Fruit fly (Drosophila melanogaster) whole organism: ENCODE data around the gene Ctl2.
A peak's percentile ranks its signal among the peaks of the same experiment; 100 is the strongest.

Source experiments
- CG8478 ChIP-seq: fragments of >200 bp; optimal IDR thresholded peaks from 2 replicates; lab custom pipeline; 2018; ENCODE audit warnings: inconsistent platforms
- Dll ChIP-seq: fragments of >200 bp; optimal IDR thresholded peaks from 2 replicates; lab custom pipeline; 2017
- EcR ChIP-seq, 2 experiments: fragments of >200 bp; optimal IDR thresholded peaks; 2 replicates each; lab custom pipeline; 2017; ENCODE audit warnings: missing biosample characterization in 2 of 2, missing genetic modification characterization in 2 of 2, missing genetic modification reagents in 2 of 2
- pan ChIP-seq: fragments of >200 bp; optimal IDR thresholded peaks from 2 replicates; lab custom pipeline; 2017
- psq ChIP-seq: fragments of >200 bp; optimal IDR thresholded peaks from 2 replicates; lab custom pipeline; 2017
- usp ChIP-seq: fragments of >200 bp; optimal IDR thresholded peaks from 2 replicates; lab custom pipeline; 2017; ENCODE audit warnings: missing biosample characterization, missing genetic modification characterization, mixed read lengths

The Ctl2 gene

DNA sequence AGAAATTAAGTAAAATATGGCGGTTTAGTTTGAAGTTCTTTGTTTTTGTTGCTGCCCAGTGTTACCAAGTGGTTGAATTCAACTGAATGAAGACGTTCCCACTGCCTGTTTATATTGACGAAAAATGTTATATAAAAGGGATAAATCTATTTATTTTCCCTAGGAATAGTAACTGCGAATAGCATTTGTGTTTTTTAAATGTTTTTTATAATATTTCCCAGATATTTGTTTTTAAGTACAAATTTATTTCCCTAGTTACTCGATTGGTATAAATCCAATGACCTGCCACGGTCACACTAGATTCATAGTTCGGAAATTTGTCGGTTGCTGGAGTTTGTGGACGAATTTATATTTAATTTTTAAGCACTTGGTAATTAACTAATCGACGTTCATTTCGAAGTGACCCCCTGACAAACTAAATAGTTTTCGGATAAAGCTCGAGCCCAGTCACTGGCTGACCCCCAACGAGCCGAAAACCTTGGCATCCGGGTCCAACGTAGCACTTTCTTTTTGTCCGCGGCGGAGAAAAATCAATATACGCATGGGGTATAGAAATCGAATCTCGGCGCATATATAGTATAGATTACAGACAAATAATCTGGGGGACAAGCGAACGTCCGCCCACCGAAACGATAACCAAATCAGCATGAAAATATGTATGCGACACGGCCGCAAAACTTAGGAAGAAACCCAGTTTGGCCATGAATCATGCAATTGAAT lies 7.9 kb downstream of the Ctl2 start, which contains the start of the genes dgt6 and Vha100-1:
dgt6 (minus strand) TSS at position 71 of the 720 bp plus-strand sequence.
Vha100-1 (plus strand) TSS at position 292 of the 720 bp plus-strand sequence.
- TF ChIP-seq pan (lab: Kevin White, UChicago) (no peak), CG8478 (lab: Kevin White, UChicago) (no peak), psq (lab: Kevin White, UChicago) (no peak), usp (GFP tag; lab: Kevin White, UChicago) (no peak), EcR (GFP tag; optimal IDR thresholded peaks at IDR 0.05; lab: Kevin White, UChicago) (no peak), Dll (lab: Kevin White, UChicago) (no peak)

DNA sequence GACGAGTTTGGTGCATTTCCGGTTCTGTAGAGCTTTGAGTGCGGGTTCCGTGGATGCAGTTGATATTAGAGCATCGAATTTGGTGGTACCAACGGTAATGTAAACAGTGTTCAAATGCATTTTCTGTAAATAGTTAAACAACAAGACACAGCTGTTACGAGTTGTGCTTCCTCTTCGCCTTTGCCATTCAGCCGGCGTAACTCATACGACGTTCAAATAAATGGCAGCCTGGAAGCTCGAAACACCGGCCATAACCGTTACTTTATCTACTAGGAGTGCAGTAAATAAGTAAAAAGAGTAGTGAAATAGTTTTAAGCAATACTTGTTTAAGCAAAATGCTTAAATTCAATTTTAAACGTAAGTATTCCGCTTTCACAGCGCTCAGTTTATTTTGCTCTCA lies 15.2 kb downstream of the Ctl2 start, which contains the start of the genes Alg13 and superdeath:
Alg13 (minus strand) TSS at position 167 of the 400 bp plus-strand sequence.
superdeath (plus strand) TSS at position 256 of the 400 bp plus-strand sequence.
- no peak for TF ChIP-seq psq (lab: Kevin White, UChicago)
- TF ChIP-seq EcR (GFP tag; optimal IDR thresholded peaks at IDR 0.05; lab: Kevin White, UChicago), result no peak
- TF ChIP-seq CG8478 (lab: Kevin White, UChicago), result no peak
- TF ChIP-seq pan (lab: Kevin White, UChicago), result no peak
- no peak for TF ChIP-seq usp (GFP tag; lab: Kevin White, UChicago)
- TF ChIP-seq Dll (lab: Kevin White, UChicago), result no peak

dm6 chr3R:29138961-29139527 lies 15.9 kb downstream of the Ctl2 start:
- no peak for TF ChIP-seq EcR (GFP tag; optimal IDR thresholded peaks at IDR 0.05; lab: Kevin White, UChicago)

dm6 chr3R:29139767-29140755 lies 16.9 kb downstream of the Ctl2 start:
- TF ChIP-seq EcR (GFP tag; optimal IDR thresholded peaks at IDR 0.05; lab: Kevin White, UChicago), result no peak

DNA sequence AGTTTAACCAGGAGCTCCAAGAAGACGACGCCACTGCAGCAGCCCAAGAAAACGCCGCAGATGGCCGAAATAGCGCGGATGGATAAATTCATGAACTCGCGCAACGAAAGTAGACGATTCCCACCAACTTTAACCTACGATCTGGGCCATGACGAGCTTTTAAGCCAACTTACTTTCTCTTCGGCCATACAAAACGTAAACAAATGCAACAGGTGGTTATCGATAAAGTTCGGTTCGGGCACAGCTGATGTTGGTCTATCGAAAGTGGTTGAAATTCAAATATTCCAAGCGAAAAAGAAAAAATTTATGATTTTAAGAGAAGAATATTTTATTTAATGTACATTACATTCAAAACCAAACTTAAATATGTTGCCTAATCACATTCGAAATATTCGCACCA lies 23.5 kb downstream of the Ctl2 start, which contains the start of gene CG14511:
CG14511 (minus strand) TSS at position 184 of the 400 bp plus-strand sequence.
- no peak for TF ChIP-seq pan (lab: Kevin White, UChicago)
- no peak for TF ChIP-seq usp (GFP tag; lab: Kevin White, UChicago)
- TF ChIP-seq Dll (lab: Kevin White, UChicago), result no peak
- TF ChIP-seq EcR (GFP tag; optimal IDR thresholded peaks at IDR 0.05; lab: Kevin White, UChicago), result no peak
- TF ChIP-seq CG8478 (lab: Kevin White, UChicago), result no peak
- no peak for TF ChIP-seq psq (lab: Kevin White, UChicago)

DNA sequence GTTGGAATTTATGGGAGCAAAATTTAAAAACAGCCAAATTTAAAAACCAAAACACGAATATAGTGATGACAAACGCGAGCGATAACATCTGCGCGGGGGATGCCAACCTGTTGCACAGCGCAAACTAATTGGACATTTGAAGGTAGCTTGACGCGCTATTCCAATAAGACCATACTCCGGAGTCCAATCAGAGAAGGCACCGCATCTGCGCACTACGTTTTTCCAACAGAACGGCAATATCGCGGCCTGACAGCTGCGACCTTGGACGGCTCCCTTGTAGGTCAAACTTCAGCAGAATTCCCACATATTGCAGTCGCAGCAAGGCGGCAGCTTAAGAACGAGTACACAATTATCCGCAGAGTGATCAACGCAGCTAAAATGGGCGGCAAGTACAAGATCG lies 24.9 kb downstream of the Ctl2 start, which contains the start of the genes CG11882 and Pglym78:
CG11882 (minus strand) TSS at position 101 of the 400 bp plus-strand sequence.
Pglym78 (plus strand) TSS at position 177 of the 400 bp plus-strand sequence.
- TF ChIP-seq pan (lab: Kevin White, UChicago) (no peak), psq (lab: Kevin White, UChicago) (no peak), CG8478 (lab: Kevin White, UChicago) (no peak), EcR (GFP tag; optimal IDR thresholded peaks at IDR 0.05; lab: Kevin White, UChicago) (no peak), usp (GFP tag; lab: Kevin White, UChicago) (no peak), Dll (lab: Kevin White, UChicago) (no peak)

- no peak for TF ChIP-seq usp (GFP tag; lab: Kevin White, UChicago)
- TF ChIP-seq CG8478 (lab: Kevin White, UChicago), result no peak
- TF ChIP-seq psq (lab: Kevin White, UChicago), result no peak
Measured at dm6 chr3R:29151621-29152092, 28.5 kb downstream of the Ctl2 start, which contains the start of gene eIF2D. Gene eIF2D (minus strand): TSS chr3R:29151794.

dm6 chr3R:29153197-29153644 lies 30.1 kb downstream of the Ctl2 start, which contains the start of the genes Slbp and Rpn2:
Gene Slbp (minus strand): TSS chr3R:29153266.
Gene Rpn2 (plus strand): TSS chr3R:29153524.
- TF ChIP-seq psq (lab: Kevin White, UChicago) (no peak), pan (lab: Kevin White, UChicago) (no peak), usp (GFP tag; lab: Kevin White, UChicago) (no peak), EcR (GFP tag; optimal IDR thresholded peaks at IDR 0.05; lab: Kevin White, UChicago) (no peak), CG8478 (lab: Kevin White, UChicago) (no peak), Dll (lab: Kevin White, UChicago) (no peak)

DNA sequence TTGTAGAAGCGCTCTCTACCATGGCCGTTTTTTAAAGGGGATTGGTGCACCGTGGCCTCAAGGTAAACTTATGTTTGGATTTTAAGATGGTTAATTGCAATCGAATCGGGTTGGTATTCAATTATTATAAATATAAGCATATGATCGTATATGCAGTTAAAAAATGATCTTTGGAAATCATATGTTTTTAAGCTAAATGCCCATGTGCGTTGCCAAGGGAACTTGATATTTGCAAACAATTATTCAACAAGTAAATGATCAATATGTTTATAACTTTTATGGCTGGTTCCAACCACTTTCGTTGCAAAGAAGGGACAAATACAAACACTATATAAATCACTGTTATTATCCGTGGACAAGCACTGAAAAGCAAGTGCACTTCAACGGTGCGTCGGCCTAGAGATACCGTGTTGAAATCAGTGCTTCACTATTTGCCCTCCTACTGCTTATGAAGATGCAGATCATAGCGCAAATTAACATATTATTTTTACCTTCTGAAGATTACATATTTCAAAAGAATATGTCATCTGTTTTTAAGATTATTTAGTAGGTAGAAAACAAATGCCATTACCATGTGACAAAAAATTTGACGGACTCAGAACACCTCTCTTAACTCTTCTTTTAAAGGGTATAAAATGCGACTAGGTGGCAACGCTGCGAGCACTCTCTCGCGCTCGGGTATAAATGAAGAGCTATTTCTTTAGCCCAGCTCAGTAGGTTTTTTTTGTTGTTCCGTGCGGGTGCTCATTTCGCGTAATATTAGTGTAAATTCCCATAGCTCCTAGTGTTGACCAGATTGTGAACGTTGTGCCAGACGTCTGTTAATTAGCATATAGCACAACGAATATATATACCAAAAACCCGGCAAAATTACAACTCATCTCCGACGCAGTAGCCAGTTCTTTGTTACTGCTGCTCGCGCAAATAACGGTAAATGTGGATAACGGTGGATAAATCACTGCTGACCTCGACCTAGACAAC lies 34.5 kb downstream of the Ctl2 start, which contains the start of gene rdog:
rdog (plus strand) TSS at position 705 of the 981 bp plus-strand sequence.
- no peak for TF ChIP-seq Dll (lab: Kevin White, UChicago)
- TF ChIP-seq EcR (GFP tag; optimal IDR thresholded peaks at IDR 0.05; lab: Kevin White, UChicago), result no peak
- TF ChIP-seq pan (lab: Kevin White, UChicago), result peak; percentile 97
- TF ChIP-seq psq (lab: Kevin White, UChicago), result no peak
- no peak for TF ChIP-seq CG8478 (lab: Kevin White, UChicago)
- no peak for TF ChIP-seq usp (GFP tag; lab: Kevin White, UChicago)
